Fruit fly (Drosophila melanogaster) Kc167 (cell line): ENCODE results near the gene Alp5.

Source experiments
- Myc ChIP-seq: fragments of >200 bp; optimal IDR thresholded peaks from 2 replicates; lab custom pipeline; 2017; ENCODE audit warnings: missing external identifiers
- Sin3A ChIP-seq: fragments of >200 bp; optimal IDR thresholded peaks from 2 replicates; lab custom pipeline; 2018; ENCODE audit warnings: missing external identifiers
- h ChIP-seq: fragments of >200 bp; optimal IDR thresholded peaks from 3 replicates; lab custom pipeline; 2018; ENCODE audit warnings: missing external identifiers
- insv ChIP-seq: fragments of >200 bp; optimal IDR thresholded peaks from 3 replicates; lab custom pipeline; 2018; ENCODE audit warnings: missing external identifiers
- psq ChIP-seq: fragments of >200 bp; optimal IDR thresholded peaks from 2 replicates; lab custom pipeline; 2017; ENCODE audit warnings: missing external identifiers
- ttk ChIP-seq: sonication (Bioruptor generic); optimal IDR thresholded peaks from 2 replicates; lab custom pipeline; 2017; ENCODE audit warnings: missing external identifiers

Gene Alp5

DNA sequence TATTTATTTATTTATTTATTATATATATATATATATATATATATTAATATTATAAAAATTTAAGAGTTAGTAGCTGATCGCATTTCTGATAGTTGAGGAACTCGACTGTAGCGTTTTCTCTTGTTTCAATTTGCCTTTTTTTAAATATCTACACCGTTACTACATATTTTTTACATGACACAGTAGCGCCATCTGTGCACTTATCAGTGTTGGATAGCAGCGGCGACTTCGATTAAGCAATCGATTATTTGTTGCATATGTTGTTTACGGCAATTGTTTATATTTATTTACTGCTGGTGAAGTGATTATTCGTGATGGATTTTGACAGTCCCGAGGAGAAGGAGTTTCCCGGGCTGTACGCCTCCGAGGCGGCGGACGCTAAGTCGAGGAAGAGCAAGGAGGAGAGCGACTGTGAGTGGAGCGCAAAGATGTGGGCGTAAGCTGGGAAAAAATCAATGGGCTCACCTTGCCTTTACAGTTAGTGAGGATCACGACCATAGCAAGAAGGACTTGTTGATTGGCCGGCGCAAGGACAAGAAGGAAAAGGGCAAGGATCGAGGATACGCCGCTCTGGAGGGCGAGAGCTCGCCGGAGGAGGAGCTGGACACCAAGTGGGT, 10.8 kb upstream of the Alp5 start, which contains the start of gene Rlip:
TSS of gene Rlip (plus strand) at position 221 of the 617 bp plus-strand sequence.
- no peak for TF ChIP-seq insv (lab: Kevin White, UChicago)
- TF ChIP-seq Myc (lab: Kevin White, UChicago) = no peak
- TF ChIP-seq psq (lab: Kevin White, UChicago) = no peak
- TF ChIP-seq ttk (lab: Kevin White, UChicago) = no peak
- TF ChIP-seq h (lab: Kevin White, UChicago) = no peak
- TF ChIP-seq Sin3A = no peak

DNA sequence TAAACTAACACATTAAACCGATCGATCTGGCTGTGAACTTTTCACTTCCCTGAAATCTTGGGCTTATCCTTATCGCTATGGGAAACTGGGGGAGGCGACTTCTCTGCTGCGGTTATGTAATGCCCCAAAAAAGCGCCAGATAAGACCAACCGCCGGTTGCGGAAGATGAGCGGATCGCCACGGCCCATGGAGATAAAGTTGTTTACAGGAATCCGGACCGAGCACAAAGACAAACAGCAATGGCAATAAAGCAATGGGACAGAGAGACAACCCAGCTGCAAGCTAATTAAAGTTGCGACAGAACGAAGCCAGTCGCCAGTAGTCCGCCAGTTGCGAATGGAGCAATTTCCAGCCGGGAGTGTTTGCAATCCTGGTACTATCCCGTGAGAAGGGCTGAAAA, 8.8 kb upstream of the Alp5 start, which contains the start of gene CG5697:
TSS of gene CG5697 (plus strand) at position 314 of the 400 bp plus-strand sequence.
- TF ChIP-seq Sin3A (no peak), h (lab: Kevin White, UChicago) (no peak), Myc (lab: Kevin White, UChicago) (no peak), ttk (lab: Kevin White, UChicago) (no peak), insv (lab: Kevin White, UChicago) (no peak), psq (lab: Kevin White, UChicago) (no peak)

DNA sequence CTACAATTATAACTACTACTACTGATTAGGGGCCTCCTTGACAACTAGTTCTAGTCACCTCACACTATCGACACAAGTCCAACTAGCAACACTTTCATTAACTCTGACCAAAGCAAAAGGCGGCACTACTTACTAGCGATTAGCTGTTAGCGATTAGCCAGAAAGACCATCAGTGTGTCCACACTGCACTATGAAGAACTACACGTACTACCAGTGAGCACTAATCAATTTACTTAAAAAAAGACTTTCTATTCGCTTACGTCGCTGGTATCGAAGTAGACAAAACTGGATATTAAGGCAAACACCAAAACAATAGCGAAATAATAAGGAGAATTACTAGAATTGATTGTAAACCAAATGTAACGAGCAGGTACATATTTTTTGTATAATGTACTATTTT, 7.0 kb upstream of the Alp5 start:
- TF ChIP-seq Myc (lab: Kevin White, UChicago) = no peak
- TF ChIP-seq h (lab: Kevin White, UChicago) = no peak
- TF ChIP-seq ttk (lab: Kevin White, UChicago) = no peak
- no peak for TF ChIP-seq psq (lab: Kevin White, UChicago)
- TF ChIP-seq insv (lab: Kevin White, UChicago) = no peak
- no peak for TF ChIP-seq Sin3A

dm6 chr3R:21001123-21001522, 5.7 kb downstream of the Alp5 start:
- TF ChIP-seq insv (lab: Kevin White, UChicago) (no peak), psq (lab: Kevin White, UChicago) (no peak), h (lab: Kevin White, UChicago) (no peak), Myc (lab: Kevin White, UChicago) (no peak), Sin3A (no peak), ttk (lab: Kevin White, UChicago) (no peak)

dm6 chr3R:20998319-20998718, 8.5 kb downstream of the Alp5 start:
- no peak for TF ChIP-seq Myc (lab: Kevin White, UChicago)
- TF ChIP-seq ttk (lab: Kevin White, UChicago) = no peak
- TF ChIP-seq Sin3A = no peak
- no peak for TF ChIP-seq h (lab: Kevin White, UChicago)
- no peak for TF ChIP-seq insv (lab: Kevin White, UChicago)
- TF ChIP-seq psq (lab: Kevin White, UChicago) = no peak

DNA sequence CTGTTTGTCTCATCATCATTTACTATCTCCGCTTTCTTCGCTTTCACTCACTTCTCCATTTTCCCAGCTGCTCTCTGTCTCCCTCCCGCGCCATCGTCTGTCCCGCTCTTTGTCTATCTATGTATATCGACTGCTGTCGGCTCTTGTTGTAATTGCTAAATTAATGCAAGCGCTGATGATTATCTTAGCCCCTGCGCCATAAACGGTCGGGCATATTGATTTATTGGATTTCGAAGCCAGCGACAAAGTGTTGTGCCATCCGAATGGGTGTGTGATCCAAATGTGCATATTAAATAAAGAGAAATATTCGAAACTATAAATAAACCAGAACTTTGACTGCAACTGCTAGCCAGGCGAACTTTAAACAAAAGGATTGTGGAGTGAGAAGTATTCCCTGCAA, 16.4 kb downstream of the Alp5 start:
- TF ChIP-seq ttk (lab: Kevin White, UChicago) (no peak), insv (lab: Kevin White, UChicago) (no peak), Sin3A (no peak), Myc (lab: Kevin White, UChicago) (no peak), psq (lab: Kevin White, UChicago) (no peak), h (lab: Kevin White, UChicago) (no peak)

dm6 chr3R:20989657-20990056, 17.1 kb downstream of the Alp5 start:
- no peak for TF ChIP-seq insv (lab: Kevin White, UChicago)

DNA sequence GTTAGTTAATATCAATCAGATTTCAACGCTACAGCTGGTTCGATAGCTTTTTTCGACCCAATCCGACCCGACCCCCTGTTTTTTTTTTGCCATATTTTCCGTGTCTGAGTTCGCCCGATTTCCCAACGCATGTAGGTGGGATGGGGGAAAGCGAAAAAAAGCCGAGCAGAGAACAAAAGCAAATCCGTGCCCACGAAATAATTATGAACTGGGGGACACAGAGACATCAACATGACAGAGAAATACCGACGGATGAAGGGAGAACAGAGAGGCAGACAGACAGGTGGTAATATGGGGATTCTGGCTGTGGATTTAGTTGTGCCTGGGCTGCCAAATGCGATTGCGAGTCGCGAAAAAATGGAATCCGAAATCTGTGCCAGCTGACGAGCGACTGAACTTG, 17.7 kb downstream of the Alp5 start:
- TF ChIP-seq h (lab: Kevin White, UChicago) = no peak
- no peak for TF ChIP-seq Sin3A
- TF ChIP-seq insv (lab: Kevin White, UChicago) = no peak
- no peak for TF ChIP-seq psq (lab: Kevin White, UChicago)
- no peak for TF ChIP-seq ttk (lab: Kevin White, UChicago)
- no peak for TF ChIP-seq Myc (lab: Kevin White, UChicago)

DNA sequence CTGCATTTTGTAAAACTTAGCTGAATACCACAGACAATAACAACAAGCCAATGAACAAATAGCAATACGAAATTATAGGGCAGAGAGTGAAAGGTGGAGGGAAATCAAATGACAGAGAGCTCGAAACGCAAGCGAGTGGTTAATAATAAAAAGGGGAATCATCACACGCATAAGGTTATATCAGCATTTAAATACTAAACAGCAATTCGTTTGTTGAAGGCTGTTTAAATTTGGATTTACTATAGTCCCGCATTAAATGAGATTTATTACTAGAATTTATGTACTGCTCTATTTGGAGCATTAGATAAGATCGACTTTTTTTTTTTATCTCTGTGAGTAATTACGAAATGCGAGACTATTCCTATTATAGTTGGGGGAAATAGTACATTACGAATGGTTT, 18.2 kb downstream of the Alp5 start:
- TF ChIP-seq insv (lab: Kevin White, UChicago) (no peak), Sin3A (no peak), psq (lab: Kevin White, UChicago) (no peak), Myc (lab: Kevin White, UChicago) (no peak), h (lab: Kevin White, UChicago) (no peak), ttk (lab: Kevin White, UChicago) (no peak)

dm6 chr3R:20987836-20988235, 19.0 kb downstream of the Alp5 start, which contains the start of gene CG43446:
Gene CG43446 (minus strand): TSS chr3R:20987936.
- no peak for TF ChIP-seq h (lab: Kevin White, UChicago)
- no peak for TF ChIP-seq Myc (lab: Kevin White, UChicago)
- no peak for TF ChIP-seq insv (lab: Kevin White, UChicago)
- TF ChIP-seq ttk (lab: Kevin White, UChicago) = no peak
- no peak for TF ChIP-seq Sin3A
- no peak for TF ChIP-seq psq (lab: Kevin White, UChicago)

DNA sequence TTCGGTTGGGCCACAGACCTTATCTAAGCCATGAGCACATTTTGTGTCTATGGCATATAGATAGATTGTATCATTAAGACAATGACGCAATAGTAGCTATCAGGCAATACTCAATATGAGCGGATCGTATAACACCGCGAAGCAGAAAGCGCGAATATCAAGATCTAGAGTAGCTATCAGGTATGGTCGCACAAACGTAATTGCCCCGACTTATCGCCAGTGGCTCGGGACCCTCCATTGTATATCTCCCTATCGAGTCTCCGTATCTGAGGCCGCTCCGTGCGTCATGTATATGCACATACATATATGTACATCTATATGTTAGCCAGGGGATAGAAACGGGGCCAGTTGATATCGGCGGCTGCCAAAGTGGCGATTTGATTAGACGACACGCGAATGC, 21.2 kb downstream of the Alp5 start:
- TF ChIP-seq Sin3A = no peak
- TF ChIP-seq psq (lab: Kevin White, UChicago) = no peak
- no peak for TF ChIP-seq h (lab: Kevin White, UChicago)
- no peak for TF ChIP-seq insv (lab: Kevin White, UChicago)
- no peak for TF ChIP-seq Myc (lab: Kevin White, UChicago)
- no peak for TF ChIP-seq ttk (lab: Kevin White, UChicago)

DNA sequence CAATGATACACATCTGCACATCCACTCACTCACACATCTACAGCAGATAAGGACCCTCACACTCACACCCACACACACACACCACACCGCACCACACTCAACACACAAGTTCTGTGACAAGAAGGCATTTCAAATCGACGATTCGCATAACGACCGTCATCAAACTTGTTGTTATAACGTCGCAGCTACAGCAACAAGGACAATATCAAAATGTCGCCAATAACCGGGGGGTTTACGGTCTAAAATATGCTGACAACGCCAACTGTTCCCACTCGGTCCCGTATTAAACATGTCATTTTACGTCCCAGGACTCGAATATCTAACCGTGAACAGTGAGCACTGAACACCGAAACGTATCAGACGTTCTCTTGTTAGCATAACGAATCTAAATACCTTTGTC, 21.9 kb downstream of the Alp5 start:
- TF ChIP-seq Myc (lab: Kevin White, UChicago) (no peak), Sin3A (no peak), psq (lab: Kevin White, UChicago) (no peak), h (lab: Kevin White, UChicago) (no peak), ttk (lab: Kevin White, UChicago) (no peak), insv (lab: Kevin White, UChicago) (no peak)
